Worm (Caenorhabditis elegans) whole organism, L1 larva: ENCODE results near the gene Y110A2AL.5.

Source experiments
- C16A3.4 ChIP-seq: fragments of 150-350 bp; optimal IDR thresholded peaks from 2 replicates; lab custom pipeline; 2014; ENCODE audit warnings: missing biosample characterization, missing genetic modification characterization
- aly-2 ChIP-seq: fragments of 150-350 bp; optimal IDR thresholded peaks from 2 replicates; lab custom pipeline; 2014; ENCODE audit warnings: missing biosample characterization, missing genetic modification characterization
- ceh-8 ChIP-seq: fragments of 200-800 bp; sonication (Bioruptor generic); optimal IDR thresholded peaks from 2 replicates; lab custom pipeline; 2018; ENCODE audit warnings: mild to moderate bottlenecking, missing genetic modification characterization, moderate library complexity, missing compliant biosample characterization
- ceh-82 ChIP-seq, 3 experiments: fragments of 150-350 bp in 1 of 3; sonication (generic microtip) in 2 of 3; optimal IDR thresholded peaks; 2 replicates each; lab custom pipeline; 2014 to 2017; ENCODE audit warnings: missing biosample characterization in 3 of 3, missing genetic modification characterization in 3 of 3
- ceh-88 ChIP-seq: fragments of 200-800 bp; sonication (Bioruptor generic); IDR thresholded peaks from 2 replicates; pipeline ENCODE4 v1.3.6; 2022; ENCODE audit warnings: missing genetic modification characterization, missing compliant biosample characterization
- dpl-1 ChIP-seq, 3 experiments: fragments of 150-350 bp in 2 of 3; sonication (generic microtip) in 1 of 3; optimal IDR thresholded peaks; 2 replicates each; lab custom pipeline; 2014 to 2017; ENCODE audit warnings: missing biosample characterization in 3 of 3, missing genetic modification characterization in 3 of 3, missing genetic modification reagents in 3 of 3
- dsc-1 ChIP-seq: sonication (generic microtip); optimal IDR thresholded peaks from 2 replicates; lab custom pipeline; 2016; ENCODE audit warnings: mild to moderate bottlenecking, missing genetic modification characterization, missing compliant biosample characterization
- efl-1 ChIP-seq, 4 experiments: fragments of 150-350 bp; optimal IDR thresholded peaks in 3 of 4; peaks in 1 of 4; 1 replicate in 1 of 4; 2 replicates in 3 of 4; lab custom pipeline; 2014; ENCODE audit warnings: missing biosample characterization in 2 of 4, missing genetic modification characterization in 2 of 4, missing genetic modification reagents in 2 of 4
- egl-27 ChIP-seq, 2 experiments: fragments of 150-350 bp in 1 of 2; sonication (generic microtip); optimal IDR thresholded peaks; 3 replicates each; lab custom pipeline; 2017 to 2018; ENCODE audit warnings: missing biosample characterization in 2 of 2, missing genetic modification characterization in 2 of 2, missing genetic modification reagents in 2 of 2
- elt-2 ChIP-seq: sonication (generic microtip); optimal IDR thresholded peaks from 2 replicates; lab custom pipeline; 2016; ENCODE audit warnings: missing genetic modification characterization, mild to moderate bottlenecking, inconsistent platforms, missing compliant biosample characterization, missing genetic modification reagents
- fkh-10 ChIP-seq: sonication (generic microtip); optimal IDR thresholded peaks from 2 replicates; lab custom pipeline; 2017; ENCODE audit warnings: missing biosample characterization, missing genetic modification reagents, missing genetic modification characterization
- fkh-4 ChIP-seq: sonication (generic microtip); optimal IDR thresholded peaks from 2 replicates; lab custom pipeline; 2016; ENCODE audit warnings: missing compliant biosample characterization, missing genetic modification characterization, borderline replicate concordance
- hlh-4 ChIP-seq: sonication (generic microtip); optimal IDR thresholded peaks from 2 replicates; lab custom pipeline; 2016; ENCODE audit warnings: mild to moderate bottlenecking, missing genetic modification characterization, missing compliant biosample characterization
- jun-1 ChIP-seq: fragments of 150-350 bp; optimal IDR thresholded peaks from 2 replicates; lab custom pipeline; 2014; ENCODE audit warnings: missing biosample characterization, missing genetic modification reagents, missing genetic modification characterization
- lir-3 ChIP-seq: sonication (generic microtip); optimal IDR thresholded peaks from 2 replicates; lab custom pipeline; 2016; ENCODE audit warnings: mild to moderate bottlenecking, missing genetic modification characterization, moderate library complexity, missing compliant biosample characterization; ENCODE audit not compliant: poor library complexity
- mdl-1 ChIP-seq, 2 experiments: fragments of 150-350 bp; optimal IDR thresholded peaks; 2 replicates each; lab custom pipeline; 2014 to 2017; ENCODE audit warnings: missing biosample characterization in 2 of 2, missing genetic modification characterization in 2 of 2, inconsistent platforms in 1 of 2
- mep-1 ChIP-seq: fragments of 150-350 bp; optimal IDR thresholded peaks from 2 replicates; lab custom pipeline; 2014; ENCODE audit warnings: missing biosample characterization, missing genetic modification characterization
- nhr-71 ChIP-seq: sonication (generic microtip); optimal IDR thresholded peaks from 2 replicates; lab custom pipeline; 2016; ENCODE audit warnings: mild to moderate bottlenecking, missing genetic modification characterization, moderate library complexity, missing compliant biosample characterization
- nhr-76 ChIP-seq: sonication (generic microtip); optimal IDR thresholded peaks from 2 replicates; lab custom pipeline; 2017; ENCODE audit warnings: missing biosample characterization, missing genetic modification characterization
- nhr-84 ChIP-seq: sonication (generic microtip); optimal IDR thresholded peaks from 2 replicates; lab custom pipeline; 2017; ENCODE audit warnings: missing biosample characterization, missing genetic modification characterization
- pax-3 ChIP-seq: fragments of 200-800 bp; sonication (Bioruptor generic); optimal IDR thresholded peaks from 2 replicates; lab custom pipeline; 2018; ENCODE audit warnings: mild to moderate bottlenecking, missing genetic modification characterization, moderate library complexity, missing compliant biosample characterization
- rnt-1 ChIP-seq: sonication (generic microtip); optimal IDR thresholded peaks from 2 replicates; lab custom pipeline; 2016; ENCODE audit warnings: mild to moderate bottlenecking, missing genetic modification characterization, moderate library complexity, missing compliant biosample characterization
- snpc-4 ChIP-seq: fragments of 150-350 bp; optimal IDR thresholded peaks from 2 replicates; lab custom pipeline; 2014; ENCODE audit warnings: missing biosample characterization, missing genetic modification characterization
- sox-4 ChIP-seq: sonication (generic microtip); optimal IDR thresholded peaks from 2 replicates; lab custom pipeline; 2016; ENCODE audit warnings: missing genetic modification characterization, missing compliant biosample characterization
- tlp-1 ChIP-seq: fragments of 150-350 bp; optimal IDR thresholded peaks from 2 replicates; lab custom pipeline; 2014; ENCODE audit warnings: missing biosample characterization, missing genetic modification characterization
- zip-4 ChIP-seq: fragments of 200-800 bp; sonication (Bioruptor generic); optimal IDR thresholded peaks from 2 replicates; lab custom pipeline; 2018; ENCODE audit warnings: mild to moderate bottlenecking, missing genetic modification characterization, moderate library complexity, missing compliant biosample characterization
- ztf-11 ChIP-seq, 2 experiments: sonication (generic microtip); optimal IDR thresholded peaks; 2 replicates each; lab custom pipeline; 2016 to 2017; ENCODE audit warnings: missing genetic modification characterization in 2 of 2, missing biosample characterization in 1 of 2, missing compliant biosample characterization in 1 of 2

The Y110A2AL.5 gene

DNA sequence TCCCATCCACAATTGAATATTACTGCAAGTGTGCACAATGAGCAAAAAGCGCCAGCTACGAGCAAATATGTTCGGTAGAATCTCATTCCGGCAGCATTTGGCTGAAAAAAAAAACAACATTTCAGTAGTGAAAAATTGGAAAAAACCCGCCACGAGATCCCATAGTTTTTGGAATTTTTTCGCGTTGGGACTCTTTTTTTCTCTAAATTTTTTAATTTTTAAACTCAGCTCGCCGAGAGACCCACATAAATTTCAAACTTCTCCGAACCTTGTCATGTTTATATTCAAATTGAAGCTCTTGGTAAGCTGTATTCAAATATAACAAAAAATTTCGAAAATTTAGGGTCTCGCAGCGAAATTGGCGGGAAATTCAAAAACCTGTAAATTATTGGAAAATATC, 30.0 kb downstream of the Y110A2AL.5 start, which contains the start of gene sqv-2:
TSS of gene sqv-2 (minus strand) at position 101 of the 400 bp plus-strand sequence.
- TF ChIP-seq efl-1 (optimal IDR thresholded peaks at IDR 0.05; lab: Kevin White, UChicago), result no peak
- TF ChIP-seq efl-1 (GFP tag; optimal IDR thresholded peaks at IDR 0.05 in 1 of 2; lab: Kevin White, UChicago), result peak in 1 of 2 experiments; percentile 57
- no peak for TF ChIP-seq rnt-1
- TF ChIP-seq fkh-10 (GFP tag; lab: Kevin White, UChicago), result no peak

DNA sequence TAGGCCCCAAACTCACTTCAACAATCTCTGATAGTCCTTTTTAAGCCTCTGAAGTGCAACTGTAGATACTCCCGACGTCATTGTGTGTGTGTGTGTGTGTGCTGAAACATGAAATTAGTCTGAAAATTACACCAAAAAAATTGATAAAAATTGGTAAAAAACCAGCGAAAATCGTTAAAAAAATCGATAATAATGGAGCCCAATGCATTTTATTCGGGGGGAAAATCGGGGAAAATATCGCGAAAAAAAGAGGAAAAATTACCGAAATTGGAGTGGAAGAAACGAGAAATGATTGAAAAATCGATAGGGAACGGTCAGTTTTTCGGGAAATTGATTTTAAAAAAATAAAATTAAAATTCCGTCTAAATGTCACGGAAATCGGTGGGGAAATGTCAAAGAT, 35.9 kb downstream of the Y110A2AL.5 start, which contains the start of gene ubc-26:
TSS of gene ubc-26 (minus strand) at position 101 of the 400 bp plus-strand sequence.
- no peak for TF ChIP-seq fkh-10 (GFP tag; lab: Kevin White, UChicago)
- TF ChIP-seq tlp-1 (tag; lab: Kevin White, UChicago), result no peak
- no peak for TF ChIP-seq lir-3 (tag; lab: Kevin White, UChicago)
- no peak for TF ChIP-seq nhr-84
- no peak for TF ChIP-seq aly-2

DNA sequence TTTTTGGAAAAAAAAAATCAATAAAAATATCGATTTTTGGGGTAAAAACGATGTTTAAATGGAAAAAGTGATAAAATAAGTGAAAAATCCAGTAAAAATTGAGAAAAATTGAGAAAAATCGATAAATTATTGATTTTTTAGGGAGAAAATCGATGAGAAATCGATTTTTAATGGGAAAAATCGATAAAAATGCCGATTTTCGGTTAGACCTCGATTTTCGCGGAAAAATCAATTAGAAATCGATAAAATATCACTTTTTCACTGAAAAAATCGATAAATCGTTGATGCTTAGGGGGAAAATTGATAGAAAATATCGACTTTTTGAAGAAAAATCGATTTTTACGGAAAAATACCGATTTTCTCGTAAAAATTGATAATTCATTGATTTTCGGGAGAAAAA, 36.8 kb downstream of the Y110A2AL.5 start:
- no peak for TF ChIP-seq pax-3 (tag; lab: Kevin White, UChicago)
- no peak for TF ChIP-seq sox-4
- TF ChIP-seq jun-1 (tag; lab: Kevin White, UChicago), result no peak
- no peak for TF ChIP-seq snpc-4
- TF ChIP-seq elt-2 (tag; lab: Kevin White, UChicago), result no peak
- TF ChIP-seq ceh-82 (tag; optimal IDR thresholded peaks at IDR 0.05; lab: Kevin White, UChicago), result no peak
- TF ChIP-seq dsc-1 (tag; lab: Kevin White, UChicago), result no peak
- TF ChIP-seq dpl-1 (GFP tag; optimal IDR thresholded peaks at IDR 0.05; lab: Kevin White, UChicago), result no peak

DNA sequence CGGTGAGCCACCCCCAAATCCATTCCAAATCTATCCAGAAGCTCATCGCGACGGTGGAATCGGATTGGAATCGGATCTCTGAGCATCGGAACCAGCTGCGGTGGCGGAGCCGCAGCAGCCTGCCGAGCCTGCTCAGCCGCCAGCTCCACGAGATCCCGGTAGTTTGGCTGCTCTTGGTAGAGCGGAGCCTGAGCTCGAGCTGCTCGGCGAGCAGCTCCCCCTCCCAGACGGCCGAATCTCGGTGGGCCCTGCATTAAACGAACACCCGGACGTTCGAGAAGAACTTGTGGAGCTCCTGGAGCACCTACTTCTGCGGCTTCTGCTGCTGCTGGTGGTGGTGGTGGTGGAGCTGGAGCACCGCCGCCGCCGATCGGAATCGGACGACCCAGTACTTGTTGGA, 39.4 kb downstream of the Y110A2AL.5 start:
- no peak for TF ChIP-seq aly-2
- TF ChIP-seq ceh-8 (GFP tag; lab: Kevin White, UChicago), result peak; percentile 81
- no peak for TF ChIP-seq mep-1 (tag; lab: Kevin White, UChicago)
- no peak for TF ChIP-seq nhr-71 (tag; lab: Kevin White, UChicago)
- no peak for TF ChIP-seq lir-3 (tag; lab: Kevin White, UChicago)
- no peak for TF ChIP-seq ztf-11 (tag; optimal IDR thresholded peaks at IDR 0.05; lab: Kevin White, UChicago)
- no peak for TF ChIP-seq pax-3 (tag; lab: Kevin White, UChicago)
- TF ChIP-seq ceh-88 (GFP tag; lab: Robert Waterston, UW), result no peak
- TF ChIP-seq hlh-4 (tag; lab: Kevin White, UChicago), result no peak

DNA sequence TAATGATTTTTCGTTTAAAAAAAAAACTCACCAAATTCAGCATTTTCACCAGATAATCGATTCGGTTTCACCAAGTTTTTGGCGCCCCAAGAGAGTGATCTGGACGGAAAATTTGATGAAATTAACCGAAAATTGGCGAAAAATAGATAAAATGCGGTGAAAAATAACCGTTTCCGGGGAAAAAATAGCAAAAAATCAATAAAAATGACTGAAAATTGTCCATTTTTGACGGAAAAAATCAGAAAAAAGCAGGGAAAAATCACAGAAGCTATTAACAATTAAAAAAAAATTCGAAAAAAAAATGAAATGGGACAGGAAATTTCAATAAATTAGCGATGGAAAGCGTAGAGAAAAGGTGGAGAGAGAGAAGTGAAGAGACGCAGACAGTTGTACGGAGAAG, 49.2 kb downstream of the Y110A2AL.5 start, which contains the start of gene ubc-15:
TSS of gene ubc-15 (minus strand) at position 101 of the 400 bp plus-strand sequence.
- TF ChIP-seq dsc-1 (tag; lab: Kevin White, UChicago), result no peak
- no peak for TF ChIP-seq zip-4 (GFP tag; lab: Kevin White, UChicago)
- TF ChIP-seq egl-27 (tag; optimal IDR thresholded peaks at IDR 0.05; lab: Kevin White, UChicago), result no peak
- no peak for TF ChIP-seq mdl-1 (tag; optimal IDR thresholded peaks at IDR 0.05; lab: Kevin White, UChicago)
- no peak for TF ChIP-seq fkh-4 (tag; lab: Kevin White, UChicago)
- TF ChIP-seq nhr-76 (tag; lab: Kevin White, UChicago), result no peak
- no peak for TF ChIP-seq C16A3.4
- TF ChIP-seq, all 84 proteins: peak for 0
